Fruit fly (Drosophila melanogaster): ENCODE results near the gene CG42724.

The CG42724 gene

dm6 chr3R:6352893-6353623 is 15.0 kb downstream of the CG42724 start (continued):
- TF ChIP-seq CG7786 (GFP tag; optimal IDR thresholded peaks at IDR 0.05) (no peak), CG12659 (GFP tag; optimal IDR thresholded peaks at IDR 0.05) (no peak), gro (GFP tag; optimal IDR thresholded peaks at IDR 0.05) (no peak), hbn (GFP tag; IDR thresholded peaks at IDR 0.05; ENCODE audit: partially characterized antibody) (no peak), sob (GFP tag; IDR thresholded peaks at IDR 0.05) (no peak), Hsf (GFP tag; optimal IDR thresholded peaks at IDR 0.05) (peak; percentile 4), CG42726 (GFP tag; IDR thresholded peaks at IDR 0.05; ENCODE audit: partially characterized antibody) (no peak), exex (tag; optimal IDR thresholded peaks at IDR 0.05) (no peak), CG12236 (GFP tag; optimal IDR thresholded peaks at IDR 0.05) (no peak), dimm (GFP tag; IDR thresholded peaks at IDR 0.05) (no peak), CG12219 (GFP tag; optimal IDR thresholded peaks at IDR 0.05) (no peak)

dm6 chr3R:6352436-6352835 is 15.7 kb downstream of the CG42724 start:
- TF ChIP-seq CG11247 (GFP tag; IDR thresholded peaks at IDR 0.05): no peak
- TF ChIP-seq Drgx (GFP tag; IDR thresholded peaks at IDR 0.05): no peak
- peak; percentile 71; the same call in 2 of the 3 replicates for TF ChIP-seq sr (GFP tag; IDR thresholded peaks at IDR 0.05)
- TF ChIP-seq CHES-1-like (GFP tag; optimal IDR thresholded peaks at IDR 0.05): no peak
- no peak for TF ChIP-seq tgo (GFP tag; IDR thresholded peaks at IDR 0.05)
- TF ChIP-seq Ets65A (GFP tag): peak; percentile 46
- peak; percentile 55; the same call in 1 of the 2 replicates for TF ChIP-seq crol (GFP tag; IDR thresholded peaks at IDR 0.05)
- TF ChIP-seq CG7987 (GFP tag; optimal IDR thresholded peaks at IDR 0.05): no peak
- peak; percentile 51; the same call in 1 of the 2 replicates for TF ChIP-seq CG31224 (GFP tag; IDR thresholded peaks at IDR 0.05)
- no peak for TF ChIP-seq CG18262 (tag; optimal IDR thresholded peaks at IDR 0.05)
- TF ChIP-seq CG32767 (GFP tag; IDR thresholded peaks at IDR 0.05): no peak
- TF ChIP-seq crp (GFP tag; optimal IDR thresholded peaks at IDR 0.05): no peak

DNA sequence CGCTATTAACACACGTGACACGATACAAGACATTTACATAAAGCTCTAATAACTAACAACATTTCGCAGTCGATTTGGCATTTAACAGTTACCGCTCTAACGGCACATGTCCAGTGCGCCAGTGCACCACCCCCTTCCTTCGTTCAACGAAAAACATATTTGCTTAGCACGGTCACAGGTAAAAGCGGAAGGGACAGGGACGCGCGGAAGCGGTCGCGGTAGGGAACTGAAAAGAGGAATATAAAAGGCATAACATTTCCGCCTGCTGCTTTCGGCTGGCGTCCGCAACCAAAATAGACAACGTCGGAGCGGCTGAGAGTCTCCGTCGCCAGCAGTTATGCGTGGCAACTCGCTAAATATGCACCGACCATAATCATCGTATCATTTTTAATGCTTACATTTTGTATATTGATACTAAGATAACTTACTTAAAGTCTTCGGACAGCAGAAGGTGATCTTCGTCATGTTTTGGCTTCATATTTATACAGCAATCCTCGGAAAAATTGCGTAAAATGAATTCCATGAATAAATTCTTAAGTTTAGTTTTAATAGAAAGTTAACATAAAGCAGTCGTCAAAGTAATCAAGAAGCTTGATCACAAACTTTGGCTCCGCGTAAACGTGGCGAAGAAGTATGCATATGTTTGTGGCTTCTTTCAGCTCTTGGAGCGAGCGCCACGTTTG is 16.3 kb downstream of the CG42724 start:
- TF ChIP-seq CG18262 (tag; optimal IDR thresholded peaks at IDR 0.05) (peak; percentile 48), CG8089 (GFP tag; optimal IDR thresholded peaks at IDR 0.05) (no peak), CG2712 (tag; optimal IDR thresholded peaks at IDR 0.05) (peak; percentile 51), CG1233 (GFP tag; optimal IDR thresholded peaks at IDR 0.05) (peak; percentile 9), ind (GFP tag; optimal IDR thresholded peaks at IDR 0.05) (no peak), CTCF (GFP tag; optimal IDR thresholded peaks at IDR 0.05) (no peak), CG32772 (GFP tag; IDR thresholded peaks at IDR 0.05) (no peak), phol (tag; optimal IDR thresholded peaks at IDR 0.05) (peak; percentile 45), CG6791 (GFP tag; IDR thresholded peaks at IDR 0.05; ENCODE audit: partially characterized antibody) (no peak), Oli (tag; optimal IDR thresholded peaks at IDR 0.05) (peak; percentile 35), gce (GFP tag; IDR thresholded peaks at IDR 0.05) (no peak), cg (GFP tag; optimal IDR thresholded peaks at IDR 0.05) (peak; percentile 50), Meics (GFP tag; optimal IDR thresholded peaks at IDR 0.05) (peak; percentile 41), CG15269 (tag; optimal IDR thresholded peaks at IDR 0.05) (peak; percentile 10), pb (GFP tag; optimal IDR thresholded peaks at IDR 0.05) (no peak), tgo (GFP tag; IDR thresholded peaks at IDR 0.05) (no peak), CG6689 (GFP tag; IDR thresholded peaks at IDR 0.05) (peak; percentile 36; the same call in 1 of the 2 replicates), nerfin-1 (tag; optimal IDR thresholded peaks at IDR 0.05) (peak; percentile 20), fd3F (GFP tag; optimal IDR thresholded peaks at IDR 0.05) (no peak), ttk (GFP tag; IDR thresholded peaks at IDR 0.05) (no peak), CG17829 (tag; optimal IDR thresholded peaks at IDR 0.05) (peak; percentile 36), wdn (GFP tag; IDR thresholded peaks at IDR 0.05) (no peak), gem (tag; optimal IDR thresholded peaks at IDR 0.05) (peak; percentile 51), CG13624 (GFP tag; optimal IDR thresholded peaks at IDR 0.05) (no peak), Ssrp (tag; optimal IDR thresholded peaks at IDR 0.05) (peak; percentile 21), NfI (GFP tag; optimal IDR thresholded peaks at IDR 0.05) (peak; percentile 22)
